Worm (Caenorhabditis elegans): ENCODE data around the gene Y102A5C.4.

- TF ChIP-seq ref-1 (GFP tag; conservative IDR thresholded peaks at IDR 0.05) (no peak), klf-2 (GFP tag; conservative IDR thresholded peaks at IDR 0.05) (no peak), cog-1 (tag; optimal IDR thresholded peaks at IDR 0.05) (no peak), med-1 (GFP tag; optimal IDR thresholded peaks at IDR 0.05; ENCODE audit: insufficient read depth) (no peak), flt-1 (GFP tag; IDR thresholded peaks at IDR 0.05) (no peak)
Observed at ce11 chrV:16910864-16911263, 11.2 kb upstream of the Y102A5C.4 start.

Data from whole organism, midembryonic.